Worm (Caenorhabditis elegans): Measurements from ENCODE around the gene smc-3.
A peak's percentile ranks its signal among the peaks of the same experiment; 100 is the strongest.

- TF ChIP-seq tab-1 (GFP tag; IDR thresholded peaks at IDR 0.05) (peak; percentile 51; the same call in 1 of the 2 replicates), T22C8.4 (GFP tag; IDR thresholded peaks at IDR 0.05) (no peak)
Observed at ce11 chrIII:11353499-11353898, 62.8 kb downstream of the smc-3 start.
